Worm (Caenorhabditis elegans): ENCODE data around the gene set-12.

The set-12 gene

ce11 chrX:7733571-7733970 is 2.5 kb downstream of the set-12 start:
- TF ChIP-seq tbx-2 (tag; optimal IDR thresholded peaks at IDR 0.05) (no peak), mml-1 (tag; optimal IDR thresholded peaks at IDR 0.05) (no peak), nhr-28 (tag; optimal IDR thresholded peaks at IDR 0.05) (no peak), hmg-11 (tag; optimal IDR thresholded peaks at IDR 0.05) (no peak), jun-1 (tag; optimal IDR thresholded peaks at IDR 0.05) (no peak), aly-2 (tag; optimal IDR thresholded peaks at IDR 0.05) (no peak), ztf-4 (tag; optimal IDR thresholded peaks at IDR 0.05) (no peak), nhr-11 (tag; optimal IDR thresholded peaks at IDR 0.05) (no peak), ceh-16 (tag; optimal IDR thresholded peaks at IDR 0.05) (no peak)

- TF ChIP-seq fos-1 (tag; optimal IDR thresholded peaks at IDR 0.05) (no peak), lin-15B (tag; optimal IDR thresholded peaks at IDR 0.05) (no peak), pha-4 (tag; optimal IDR thresholded peaks at IDR 0.05) (no peak), elt-3 (tag; optimal IDR thresholded peaks at IDR 0.05) (no peak), daf-12 (tag; optimal IDR thresholded peaks at IDR 0.05) (no peak), ceh-16 (tag; optimal IDR thresholded peaks at IDR 0.05) (no peak), egl-5 (tag; optimal IDR thresholded peaks at IDR 0.05) (no peak), fkh-10 (GFP tag; optimal IDR thresholded peaks at IDR 0.05) (no peak), nhr-28 (tag; optimal IDR thresholded peaks at IDR 0.05) (no peak), nhr-25 (tag; optimal IDR thresholded peaks at IDR 0.05) (no peak), zag-1 (tag; optimal IDR thresholded peaks at IDR 0.05) (no peak), nhr-43 (tag; optimal IDR thresholded peaks at IDR 0.05; ENCODE audit: poor library complexity, severe bottlenecking) (no peak), nhr-11 (tag; optimal IDR thresholded peaks at IDR 0.05) (no peak), mml-1 (tag; optimal IDR thresholded peaks at IDR 0.05) (no peak), ama-1 (optimal IDR thresholded peaks at IDR 0.05) (no peak), skn-1 (tag; optimal IDR thresholded peaks at IDR 0.05) (no peak), sea-2 (GFP tag; optimal IDR thresholded peaks at IDR 0.05) (no peak), snpc-4 (tag; optimal IDR thresholded peaks at IDR 0.05) (no peak)
These were observed 8.5 kb downstream of the set-12 start, which contains the start of gene vit-1 for ce11 chrX:7727601-7728000. vit-1 (plus strand) TSS chrX:7727889.

ce11 chrX:7726351-7726750 is 9.7 kb downstream of the set-12 start:
- TF ChIP-seq nhr-77 (tag; optimal IDR thresholded peaks at IDR 0.05) (no peak), pqm-1 (tag; optimal IDR thresholded peaks at IDR 0.05) (no peak), nhr-237 (tag; optimal IDR thresholded peaks at IDR 0.05) (no peak), egl-27 (tag; optimal IDR thresholded peaks at IDR 0.05) (no peak), unc-62 (GFP tag; optimal IDR thresholded peaks at IDR 0.05) (no peak), hmg-11 (tag; optimal IDR thresholded peaks at IDR 0.05) (no peak), jun-1 (tag; optimal IDR thresholded peaks at IDR 0.05) (no peak), R02D3.7 (tag; optimal IDR thresholded peaks at IDR 0.05) (no peak), nhr-28 (tag; optimal IDR thresholded peaks at IDR 0.05) (no peak), lin-15B (tag; optimal IDR thresholded peaks at IDR 0.05) (no peak), mdl-1 (tag; optimal IDR thresholded peaks at IDR 0.05) (no peak), nhr-67 (tag; optimal IDR thresholded peaks at IDR 0.05) (no peak), fos-1 (tag; optimal IDR thresholded peaks at IDR 0.05) (no peak), unc-39 (tag; optimal IDR thresholded peaks at IDR 0.05) (no peak), nhr-11 (tag; optimal IDR thresholded peaks at IDR 0.05) (no peak), ztf-4 (tag; optimal IDR thresholded peaks at IDR 0.05) (no peak), ceh-9 (tag; optimal IDR thresholded peaks at IDR 0.05) (no peak), elt-3 (tag; optimal IDR thresholded peaks at IDR 0.05) (no peak), ama-1 (optimal IDR thresholded peaks at IDR 0.05) (no peak), sea-2 (GFP tag; optimal IDR thresholded peaks at IDR 0.05) (no peak)

- TF ChIP-seq nhr-77 (tag; optimal IDR thresholded peaks at IDR 0.05), result no peak
- TF ChIP-seq pqm-1 (tag; optimal IDR thresholded peaks at IDR 0.05), result peak; percentile 97
- TF ChIP-seq ztf-4 (tag; optimal IDR thresholded peaks at IDR 0.05), result no peak
- peak; percentile 22 for TF ChIP-seq skn-1 (tag; optimal IDR thresholded peaks at IDR 0.05)
- no peak for TF ChIP-seq elt-3 (tag; optimal IDR thresholded peaks at IDR 0.05)
- TF ChIP-seq jun-1 (tag; optimal IDR thresholded peaks at IDR 0.05), result peak; percentile 77
- TF ChIP-seq pha-4 (tag; optimal IDR thresholded peaks at IDR 0.05), result peak; percentile 20
- TF ChIP-seq elt-2 (tag; optimal IDR thresholded peaks at IDR 0.05), result peak; percentile 99
- TF ChIP-seq ZK546.5 (tag; optimal IDR thresholded peaks at IDR 0.05), result no peak
These were observed 10.5 kb downstream of the set-12 start, which contains the start of gene spp-14 for ce11 chrX:7725615-7726014. spp-14 (plus strand) TSS chrX:7725979.

- no peak for TF ChIP-seq pha-4 (tag; optimal IDR thresholded peaks at IDR 0.05)
- TF ChIP-seq ztf-4 (tag; optimal IDR thresholded peaks at IDR 0.05), result no peak
- TF ChIP-seq egl-5 (tag; optimal IDR thresholded peaks at IDR 0.05), result no peak
- no peak for TF ChIP-seq nhr-25 (tag; optimal IDR thresholded peaks at IDR 0.05)
- no peak for TF ChIP-seq ceh-16 (tag; optimal IDR thresholded peaks at IDR 0.05)
- TF ChIP-seq fos-1 (tag; optimal IDR thresholded peaks at IDR 0.05), result no peak
- no peak for TF ChIP-seq daf-12 (tag; optimal IDR thresholded peaks at IDR 0.05)
- TF ChIP-seq ama-1 (optimal IDR thresholded peaks at IDR 0.05), result no peak
- TF ChIP-seq tbx-2 (tag; optimal IDR thresholded peaks at IDR 0.05), result no peak
- no peak for TF ChIP-seq nhr-237 (tag; optimal IDR thresholded peaks at IDR 0.05)
- TF ChIP-seq fkh-10 (GFP tag; optimal IDR thresholded peaks at IDR 0.05), result no peak
These were observed 12.0 kb downstream of the set-12 start for ce11 chrX:7724099-7724498.

Data from whole organism, L3 larva.